Worm (Caenorhabditis elegans): ENCODE measurements around the gene glrx-22.

Gene glrx-22

ce11 chrIV:8201133-8201532, at the start of gene glrx-22:
Gene glrx-22 (minus strand): TSS chrIV:8201233.
- no peak for TF ChIP-seq sptf-1 (tag; optimal IDR thresholded peaks at IDR 0.05)
- TF ChIP-seq mls-2 (tag; optimal IDR thresholded peaks at IDR 0.05), result no peak
- TF ChIP-seq flh-1 (GFP tag; optimal IDR thresholded peaks at IDR 0.05), result no peak
- no peak for TF ChIP-seq mep-1 (tag; optimal IDR thresholded peaks at IDR 0.05)
- no peak for TF ChIP-seq snpc-4 (tag; optimal IDR thresholded peaks at IDR 0.05)
- TF ChIP-seq mab-5 (tag; optimal IDR thresholded peaks at IDR 0.05), result no peak

- TF ChIP-seq lin-13 (tag; optimal IDR thresholded peaks at IDR 0.05) (no peak), elt-1 (tag; optimal IDR thresholded peaks at IDR 0.05; ENCODE audit: borderline replicate concordance, insufficient read depth) (peak; percentile 67)
Observed at ce11 chrIV:8247341-8247740, 46.3 kb upstream of the glrx-22 start.

ce11 chrIV:8244112-8244511, 43.1 kb upstream of the glrx-22 start, which contains the start of gene T09A12.1:
Gene T09A12.1 (plus strand): TSS chrIV:8244412.
- no peak for TF ChIP-seq elt-1 (tag; optimal IDR thresholded peaks at IDR 0.05; ENCODE audit: borderline replicate concordance, insufficient read depth)

- TF ChIP-seq elt-3 (tag; optimal IDR thresholded peaks at IDR 0.05) (no peak), tbx-8 (GFP tag; optimal IDR thresholded peaks at IDR 0.05) (no peak), ceh-83 (GFP tag; optimal IDR thresholded peaks at IDR 0.05) (no peak), sptf-1 (tag; optimal IDR thresholded peaks at IDR 0.05) (no peak), zip-8 (tag; optimal IDR thresholded peaks at IDR 0.05) (no peak), M03D4.4 (tag; optimal IDR thresholded peaks at IDR 0.05) (no peak), pha-4 (tag; optimal IDR thresholded peaks at IDR 0.05) (no peak), lin-32 (GFP tag; optimal IDR thresholded peaks at IDR 0.05) (no peak), unc-39 (tag; optimal IDR thresholded peaks at IDR 0.05) (no peak)
Observed at ce11 chrIV:8243599-8243998, 42.6 kb upstream of the glrx-22 start, which contains the start of gene T09A12.8. Gene T09A12.8 (minus strand): TSS chrIV:8243699.

ce11 chrIV:8243170-8243569, 42.1 kb upstream of the glrx-22 start:
- TF ChIP-seq nhr-2 (tag; optimal IDR thresholded peaks at IDR 0.05) (peak; percentile 71), elt-1 (tag; optimal IDR thresholded peaks at IDR 0.05; ENCODE audit: borderline replicate concordance, insufficient read depth) (peak; percentile 72), ceh-43 (GFP tag; optimal IDR thresholded peaks at IDR 0.05) (no peak)

- TF ChIP-seq ham-2 (GFP tag; optimal IDR thresholded peaks at IDR 0.05), result no peak
- TF ChIP-seq mab-5 (tag; optimal IDR thresholded peaks at IDR 0.05), result no peak
- no peak for TF ChIP-seq ceh-83 (GFP tag; optimal IDR thresholded peaks at IDR 0.05)
- TF ChIP-seq elt-1 (tag; optimal IDR thresholded peaks at IDR 0.05; ENCODE audit: borderline replicate concordance, insufficient read depth), result peak; percentile 79
- TF ChIP-seq lsy-2 (tag; optimal IDR thresholded peaks at IDR 0.05), result no peak
- no peak for TF ChIP-seq sem-2 (GFP tag; optimal IDR thresholded peaks at IDR 0.05)
Observed at ce11 chrIV:8241312-8241833, 40.3 kb upstream of the glrx-22 start.

- TF ChIP-seq tbx-8 (GFP tag; optimal IDR thresholded peaks at IDR 0.05) (no peak), nhr-28 (tag; optimal IDR thresholded peaks at IDR 0.05) (no peak), nhr-2 (tag; optimal IDR thresholded peaks at IDR 0.05) (no peak), nhr-237 (tag; optimal IDR thresholded peaks at IDR 0.05) (no peak), lin-32 (GFP tag; optimal IDR thresholded peaks at IDR 0.05) (no peak), ceh-43 (GFP tag; optimal IDR thresholded peaks at IDR 0.05) (no peak), ztf-11 (tag; optimal IDR thresholded peaks at IDR 0.05) (no peak), hlh-1 (tag; optimal IDR thresholded peaks at IDR 0.05) (no peak), ceh-83 (GFP tag; optimal IDR thresholded peaks at IDR 0.05) (no peak), mep-1 (tag; optimal IDR thresholded peaks at IDR 0.05) (no peak), sptf-1 (tag; optimal IDR thresholded peaks at IDR 0.05) (no peak), ces-1 (GFP tag; optimal IDR thresholded peaks at IDR 0.05) (no peak), blmp-1 (tag; optimal IDR thresholded peaks at IDR 0.05) (no peak), flh-1 (GFP tag; optimal IDR thresholded peaks at IDR 0.05) (no peak)
Observed at ce11 chrIV:8239584-8239983, 38.6 kb upstream of the glrx-22 start.

Measured in whole organism, mixed stage, embryonic.